Fruit fly (Drosophila melanogaster) whole organism, embryonic: ENCODE measurements around the gene Hou.

Experiments used
- Ada2b ChIP-seq: fragments of 200-800 bp; sonication (Bioruptor generic); IDR thresholded peaks from 2 replicates; pipeline ENCODE4 v1.3.6; 2022; ENCODE audit warnings: missing biosample characterization, missing genetic modification characterization
- Adf1 ChIP-seq: fragments of 200-800 bp; sonication (Bioruptor generic); IDR thresholded peaks from 2 replicates; pipeline ENCODE4 v1.3.6; 2022; ENCODE audit warnings: missing biosample characterization, missing genetic modification characterization
- CG10366 ChIP-seq: fragments of 200-800 bp; sonication (Bioruptor generic); IDR thresholded peaks from 2 replicates; pipeline ENCODE4 v1.3.6; 2022; ENCODE audit warnings: missing biosample characterization, missing genetic modification characterization
- CG10959 ChIP-seq: fragments of 200-800 bp; sonication (Bioruptor generic); IDR thresholded peaks from 2 replicates; pipeline ENCODE4 v1.3.6; 2022; ENCODE audit warnings: missing biosample characterization, missing genetic modification characterization
- CG11696 ChIP-seq: fragments of 200-800 bp; sonication (Bioruptor generic); IDR thresholded peaks from 2 replicates; pipeline ENCODE4 v1.3.6; 2022; ENCODE audit warnings: missing biosample characterization, missing genetic modification characterization
- CG14667 ChIP-seq: fragments of 200-800 bp; sonication (Bioruptor generic); IDR thresholded peaks from 2 replicates; pipeline ENCODE4 v1.3.6; 2022; ENCODE audit warnings: missing biosample characterization, missing genetic modification characterization
- CG16863 ChIP-seq: fragments of 200-800 bp; sonication (Bioruptor generic); optimal IDR thresholded peaks from 3 replicates; lab custom pipeline; 2016; ENCODE audit warnings: missing biosample characterization, missing genetic modification characterization
- CG17359 ChIP-seq: fragments of 200-800 bp; sonication (Bioruptor generic); optimal IDR thresholded peaks from 3 replicates; lab custom pipeline; 2018; ENCODE audit warnings: missing biosample characterization, mild to moderate bottlenecking, missing genetic modification characterization, moderate library complexity
- CG18476 ChIP-seq: fragments of 200-800 bp; sonication (Bioruptor generic); optimal IDR thresholded peaks from 2 replicates; lab custom pipeline; 2016; ENCODE audit warnings: missing biosample characterization, mild to moderate bottlenecking, missing genetic modification characterization
- CG18764 ChIP-seq: fragments of 200-800 bp; sonication (Bioruptor generic); optimal IDR thresholded peaks from 3 replicates; lab custom pipeline; 2016; ENCODE audit warnings: missing biosample characterization, missing genetic modification characterization
- CG30403 ChIP-seq: fragments of 200-800 bp; sonication (Bioruptor generic); optimal IDR thresholded peaks from 3 replicates; lab custom pipeline; 2016; ENCODE audit warnings: missing biosample characterization, missing genetic modification characterization
- CG31224 ChIP-seq: fragments of 200-800 bp; sonication (Bioruptor generic); IDR thresholded peaks from 2 replicates; pipeline ENCODE4 v1.3.6; 2022; ENCODE audit warnings: missing biosample characterization, missing genetic modification characterization
- CG32767 ChIP-seq: fragments of 200-800 bp; sonication (Bioruptor generic); IDR thresholded peaks from 2 replicates; pipeline ENCODE4 v1.3.6; 2022; ENCODE audit warnings: missing biosample characterization, missing genetic modification characterization
- CG4404 ChIP-seq: fragments of 200-800 bp; sonication (Bioruptor generic); IDR thresholded peaks from 2 replicates; pipeline ENCODE4 v1.3.6; 2022; ENCODE audit warnings: missing biosample characterization, missing genetic modification characterization
- CG6175 ChIP-seq: fragments of 200-800 bp; sonication (Bioruptor generic); IDR thresholded peaks from 3 replicates; pipeline ENCODE4 v1.3.6; 2022; ENCODE audit warnings: missing biosample characterization, missing genetic modification characterization
- CG6791 ChIP-seq: fragments of 200-800 bp; sonication (Bioruptor generic); IDR thresholded peaks from 3 replicates; pipeline ENCODE4 v1.3.6; 2022; ENCODE audit warnings: missing biosample characterization, missing genetic modification characterization; ENCODE audit not compliant: partially characterized antibody
- CG6813 ChIP-seq: fragments of 200-800 bp; sonication (Bioruptor generic); optimal IDR thresholded peaks from 2 replicates; lab custom pipeline; 2017; ENCODE audit warnings: missing biosample characterization, missing genetic modification characterization, mild to moderate bottlenecking, moderate library complexity, missing genetic modification reagents
- CG7963 ChIP-seq: fragments of 200-800 bp; sonication (Bioruptor generic); IDR thresholded peaks from 3 replicates; pipeline ENCODE4 v1.3.6; 2022; ENCODE audit warnings: missing biosample characterization, missing genetic modification characterization; ENCODE audit not compliant: partially characterized antibody
- CHES-1-like ChIP-seq: fragments of 200-800 bp; sonication (Bioruptor generic); optimal IDR thresholded peaks from 2 replicates; lab custom pipeline; 2016; ENCODE audit warnings: missing biosample characterization, missing genetic modification characterization
- CoRest ChIP-seq: fragments of 200-800 bp; sonication (Bioruptor generic); optimal IDR thresholded peaks from 3 replicates; lab custom pipeline; 2018; ENCODE audit warnings: missing biosample characterization, mild to moderate bottlenecking, missing genetic modification characterization, moderate library complexity
- HLH54F ChIP-seq: fragments of 200-800 bp; sonication (Bioruptor generic); optimal IDR thresholded peaks from 3 replicates; lab custom pipeline; 2016; ENCODE audit warnings: missing biosample characterization, missing genetic modification characterization
- Lhr ChIP-seq: fragments of 200-800 bp; sonication (Bioruptor generic); optimal IDR thresholded peaks from 3 replicates; lab custom pipeline; 2017; ENCODE audit warnings: mild to moderate bottlenecking, missing biosample characterization, missing genetic modification reagents, missing genetic modification characterization
- Med ChIP-seq: fragments of 200-800 bp; sonication (Bioruptor generic); peaks from one replicate; lab custom pipeline; 2016; ENCODE audit warnings: missing biosample characterization, missing genetic modification characterization, mild to moderate bottlenecking, inconsistent platforms, moderate library complexity
- Mes4 ChIP-seq: fragments of 200-800 bp; sonication (Bioruptor generic); optimal IDR thresholded peaks from 2 replicates; lab custom pipeline; 2016; ENCODE audit warnings: missing biosample characterization, missing genetic modification characterization
- NC2β ChIP-seq: fragments of 200-800 bp; sonication (Bioruptor generic); optimal IDR thresholded peaks from 2 replicates; lab custom pipeline; 2016; ENCODE audit warnings: missing biosample characterization, missing genetic modification characterization
- Opbp ChIP-seq: fragments of 200-800 bp; sonication (Bioruptor generic); IDR thresholded peaks from 3 replicates; pipeline ENCODE4 v1.3.6; 2022; ENCODE audit warnings: missing biosample characterization, missing genetic modification characterization; ENCODE audit not compliant: partially characterized antibody
- Sox102F ChIP-seq: fragments of 200-800 bp; sonication (Bioruptor generic); optimal IDR thresholded peaks from 2 replicates; lab custom pipeline; 2018; ENCODE audit warnings: missing biosample characterization, mild to moderate bottlenecking, missing genetic modification characterization, moderate library complexity
- Usf ChIP-seq: fragments of 200-800 bp; sonication (Bioruptor generic); optimal IDR thresholded peaks from 2 replicates; lab custom pipeline; 2017; ENCODE audit warnings: missing genotype, missing biosample characterization, missing genetic modification characterization
- Xbp1 ChIP-seq: fragments of 200-800 bp; sonication (Bioruptor generic); optimal IDR thresholded peaks from 3 replicates; lab custom pipeline; 2016; ENCODE audit warnings: missing biosample characterization, mild to moderate bottlenecking, missing genetic modification characterization
- ara ChIP-seq: fragments of 200-800 bp; sonication (Bioruptor generic); IDR thresholded peaks from 2 replicates; pipeline ENCODE4 v1.3.6; 2022; ENCODE audit warnings: missing biosample characterization, missing genetic modification characterization
- ci ChIP-seq: fragments of 200-800 bp; sonication (Bioruptor generic); IDR thresholded peaks from 3 replicates; pipeline ENCODE4 v1.3.6; 2022; ENCODE audit warnings: missing biosample characterization, missing genetic modification characterization
- da ChIP-seq: fragments of 200-800 bp; sonication (Bioruptor generic); optimal IDR thresholded peaks from 2 replicates; lab custom pipeline; 2016; ENCODE audit warnings: missing biosample characterization, missing genetic modification characterization
- dmrt99B ChIP-seq: fragments of 200-800 bp; sonication (Bioruptor generic); optimal IDR thresholded peaks from 2 replicates; lab custom pipeline; 2018; ENCODE audit warnings: missing biosample characterization, mild to moderate bottlenecking, missing genetic modification characterization, moderate library complexity
- dpn ChIP-seq, 2 experiments: fragments of 200-800 bp; sonication (Bioruptor generic); optimal IDR thresholded peaks; 3 replicates each; lab custom pipeline; 2016; ENCODE audit warnings: missing biosample characterization in 2 of 2, missing genetic modification characterization in 2 of 2
- dysf ChIP-seq: fragments of 200-800 bp; sonication (Bioruptor generic); IDR thresholded peaks from 3 replicates; pipeline ENCODE4 v1.3.6; 2022; ENCODE audit warnings: missing biosample characterization, missing genetic modification characterization
- exex ChIP-seq: fragments of 200-800 bp; sonication (Bioruptor generic); optimal IDR thresholded peaks from 4 replicates; lab custom pipeline; 2018; ENCODE audit warnings: missing biosample characterization, mild to moderate bottlenecking, missing genetic modification characterization, moderate library complexity
- ham ChIP-seq: fragments of 200-800 bp; sonication (Bioruptor generic); IDR thresholded peaks from 2 replicates; pipeline ENCODE4 v1.3.6; 2022; ENCODE audit warnings: missing biosample characterization, missing genetic modification characterization
- nau ChIP-seq: fragments of 200-800 bp; sonication (Bioruptor generic); optimal IDR thresholded peaks from 3 replicates; lab custom pipeline; 2017; ENCODE audit warnings: missing biosample characterization, mild to moderate bottlenecking, missing genetic modification characterization, missing genetic modification reagents
- nerfin-1 ChIP-seq: fragments of 200-800 bp; sonication (Bioruptor generic); optimal IDR thresholded peaks from 3 replicates; lab custom pipeline; 2019; ENCODE audit warnings: missing biosample characterization, mild to moderate bottlenecking, missing genetic modification characterization, moderate library complexity
- pnt ChIP-seq: fragments of 200-800 bp; sonication (Bioruptor generic); optimal IDR thresholded peaks from 3 replicates; lab custom pipeline; 2016; ENCODE audit warnings: missing biosample characterization, missing genetic modification characterization
- psq ChIP-seq: fragments of 200-800 bp; sonication (Bioruptor generic); optimal IDR thresholded peaks from 2 replicates; lab custom pipeline; 2017; ENCODE audit warnings: missing biosample characterization, missing genetic modification characterization
- ranshi ChIP-seq: fragments of 200-800 bp; sonication (Bioruptor generic); IDR thresholded peaks from 2 replicates; pipeline ENCODE4 v1.3.6; 2022; ENCODE audit warnings: missing biosample characterization, missing genetic modification characterization
- scrt ChIP-seq: fragments of 200-800 bp; sonication (Bioruptor generic); optimal IDR thresholded peaks from 2 replicates; lab custom pipeline; 2018; ENCODE audit warnings: missing biosample characterization, mild to moderate bottlenecking, missing genetic modification characterization, moderate library complexity
- sens ChIP-seq: fragments of 200-800 bp; sonication (Bioruptor generic); peaks from one replicate; lab custom pipeline; 2016; ENCODE audit warnings: missing biosample characterization, missing genetic modification characterization
- slou ChIP-seq: fragments of 200-800 bp; sonication (Bioruptor generic); optimal IDR thresholded peaks from 3 replicates; lab custom pipeline; 2016; ENCODE audit warnings: missing biosample characterization, missing genetic modification characterization
- so ChIP-seq: fragments of 200-800 bp; sonication (Bioruptor generic); IDR thresholded peaks from 3 replicates; pipeline ENCODE4 v1.3.6; 2022; ENCODE audit warnings: missing biosample characterization, missing genetic modification characterization
- stc ChIP-seq: fragments of 200-800 bp; sonication (Bioruptor generic); IDR thresholded peaks from 2 replicates; pipeline ENCODE4 v1.3.6; 2022; ENCODE audit warnings: missing biosample characterization, missing genetic modification characterization
- unpg ChIP-seq: fragments of 200-800 bp; sonication (Bioruptor generic); optimal IDR thresholded peaks from 3 replicates; lab custom pipeline; 2018; ENCODE audit warnings: missing biosample characterization, mild to moderate bottlenecking, missing genetic modification characterization, moderate library complexity
- usp ChIP-seq: fragments of >200 bp; optimal IDR thresholded peaks from 2 replicates; lab custom pipeline; 2017; ENCODE audit warnings: missing biosample characterization, missing genetic modification characterization
- wek ChIP-seq: fragments of 200-800 bp; sonication (Bioruptor generic); optimal IDR thresholded peaks from 3 replicates; lab custom pipeline; 2018; ENCODE audit warnings: missing biosample characterization, mild to moderate bottlenecking, missing genetic modification characterization, moderate library complexity
- yki ChIP-seq: fragments of >200 bp; optimal IDR thresholded peaks from 3 replicates; lab custom pipeline; 2018

The Hou gene

DNA sequence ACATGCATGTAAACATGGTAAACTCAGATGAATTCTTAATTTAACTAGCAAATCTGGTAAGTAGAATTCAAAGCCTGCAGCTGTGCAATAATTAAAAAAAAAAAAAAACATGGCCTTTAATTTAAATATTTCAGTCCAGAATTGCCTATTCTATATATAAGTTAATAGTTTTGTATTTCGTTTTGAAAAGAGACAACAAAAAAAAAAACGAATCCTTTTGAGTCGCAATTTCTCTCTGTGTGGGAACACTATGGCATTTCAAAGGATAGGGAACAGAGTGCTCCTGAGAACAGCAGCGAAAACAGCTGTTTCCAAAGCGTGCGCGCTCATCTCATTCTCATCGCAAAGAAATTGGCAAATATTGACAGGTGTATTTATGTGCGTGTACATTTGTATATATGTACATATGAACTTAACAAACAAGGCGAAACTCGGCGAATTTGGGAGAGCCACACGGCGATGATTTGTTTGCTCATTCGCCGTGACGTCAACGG lies 4.5 kb downstream of the Hou start (continued):
- TF ChIP-seq scrt (GFP tag; lab: Kevin White, UChicago) (peak; percentile 32), CG14667 (no peak), dysf (peak; percentile 73; the same call in 2 of the 3 replicates), CG16863 (GFP tag; lab: Kevin White, UChicago) (peak; percentile 15), Sox102F (GFP tag; lab: Kevin White, UChicago) (peak; percentile 79), wek (GFP tag; lab: Kevin White, UChicago) (peak; percentile 19), psq (peak; percentile 25), CG30403 (GFP tag; lab: Kevin White, UChicago) (peak; percentile 79), dpn (GFP tag; optimal IDR thresholded peaks at IDR 0.05; lab: Kevin White, UChicago) (peak; percentile 25 to 52), slou (GFP tag; lab: Kevin White, UChicago) (peak; percentile 29), ara (GFP tag; lab: Robert Waterston, UW) (peak; percentile 51; the same call in 1 of the 2 replicates), CHES-1-like (GFP tag; lab: Kevin White, UChicago) (peak; percentile 9), CG6791 (GFP tag; lab: Robert Waterston, UW) (no peak), sens (GFP tag; lab: Kevin White, UChicago) (peak; percentile 91), HLH54F (GFP tag; lab: Kevin White, UChicago) (peak; percentile 51), ci (GFP tag; lab: Robert Waterston, UW) (peak; percentile 60; the same call in 2 of the 3 replicates), Lhr (no peak), yki (lab: Kevin White, UChicago) (no peak), stc (GFP tag; lab: Robert Waterston, UW) (0 out of 2 replicates have a peak, but pooled peaks have one; percentile 36), CG6175 (GFP tag; lab: Robert Waterston, UW) (no peak), unpg (peak; percentile 60), CG10959 (GFP tag; lab: Robert Waterston, UW) (0 out of 2 replicates have a peak, but pooled peaks have one; percentile 25), ham (GFP tag; lab: Robert Waterston, UW) (no peak), CG6813 (peak; percentile 83), NC2β (GFP tag; lab: Kevin White, UChicago) (peak; percentile 44), Usf (GFP tag; lab: Kevin White, UChicago) (no peak), CG7963 (GFP tag; lab: Robert Waterston, UW) (no peak), so (GFP tag; lab: Robert Waterston, UW) (peak; percentile 61; the same call in 2 of the 3 replicates), nerfin-1 (tag; lab: Kevin White, UChicago) (peak; percentile 40), usp (no peak), nau (GFP tag; lab: Kevin White, UChicago) (peak; percentile 55), CG31224 (GFP tag; lab: Robert Waterston, UW) (no peak), pnt (GFP tag; lab: Kevin White, UChicago) (peak; percentile 43), CG18476 (GFP tag; lab: Kevin White, UChicago) (peak; percentile 13), da (GFP tag; lab: Kevin White, UChicago) (no peak), Adf1 (GFP tag; lab: Robert Waterston, UW) (peak; percentile 26; the same call in 1 of the 2 replicates), dmrt99B (peak; percentile 71), CG17359 (tag; lab: Kevin White, UChicago) (peak; percentile 66), CoRest (tag; lab: Kevin White, UChicago) (peak; percentile 73), Mes4 (no peak), CG11696 (GFP tag; lab: Robert Waterston, UW) (no peak), Opbp (GFP tag; lab: Robert Waterston, UW) (no peak), CG32767 (peak; percentile 60; the same call in 1 of the 2 replicates), CG4404 (GFP tag; lab: Robert Waterston, UW) (peak; percentile 34; the same call in 1 of the 2 replicates), ranshi (GFP tag; lab: Robert Waterston, UW) (peak; percentile 43; the same call in 1 of the 2 replicates), Xbp1 (GFP tag; lab: Kevin White, UChicago) (peak; percentile 64), CG18764 (peak; percentile 41), CG10366 (peak; percentile 41), Med (GFP tag; lab: Kevin White, UChicago) (peak; percentile 77), exex (tag; lab: Kevin White, UChicago) (no peak), Ada2b (GFP tag; lab: Robert Waterston, UW) (no peak)
